Worm (Caenorhabditis elegans) whole organism, late embryonic: ENCODE measurements around the gene eri-9.

Source experiments
- C08G9.2 ChIP-seq: sonication (generic microtip); optimal IDR thresholded peaks from 2 replicates; lab custom pipeline; 2016; ENCODE audit warnings: mild to moderate bottlenecking, missing genetic modification characterization, moderate library complexity, missing compliant biosample characterization
- F13H6.1 ChIP-seq: sonication (generic microtip); optimal IDR thresholded peaks from 2 replicates; lab custom pipeline; 2016; ENCODE audit warnings: missing genetic modification characterization, missing compliant biosample characterization
- K02D7.2 ChIP-seq: sonication (generic microtip); optimal IDR thresholded peaks from 2 replicates; lab custom pipeline; 2017; ENCODE audit warnings: mild to moderate bottlenecking, missing genetic modification characterization, missing compliant biosample characterization
- K09A11.1 ChIP-seq: sonication (generic microtip); optimal IDR thresholded peaks from 2 replicates; lab custom pipeline; 2017; ENCODE audit warnings: antibody characterized with exemption, mild to moderate bottlenecking, missing genetic modification characterization, missing compliant biosample characterization; ENCODE audit not compliant: insufficient read depth
- Y22D7AL.16 ChIP-seq: sonication (generic microtip); optimal IDR thresholded peaks from 2 replicates; lab custom pipeline; 2016; ENCODE audit warnings: missing genetic modification characterization, missing compliant biosample characterization
- ahr-1 ChIP-seq: sonication (generic microtip); optimal IDR thresholded peaks from 2 replicates; lab custom pipeline; 2016; ENCODE audit warnings: missing genetic modification characterization, missing compliant biosample characterization
- ceh-14 ChIP-seq: sonication (generic microtip); optimal IDR thresholded peaks from 2 replicates; lab custom pipeline; 2016; ENCODE audit warnings: missing genotype, missing genetic modification characterization, missing compliant biosample characterization
- ceh-18 ChIP-seq: sonication (generic microtip); optimal IDR thresholded peaks from 2 replicates; lab custom pipeline; 2016; ENCODE audit warnings: missing genetic modification characterization, missing compliant biosample characterization
- ceh-30 ChIP-seq: fragments of 150-350 bp; optimal IDR thresholded peaks from 2 replicates; lab custom pipeline; 2014; ENCODE audit warnings: missing biosample characterization, missing genetic modification characterization
- ceh-31 ChIP-seq: sonication (generic microtip); optimal IDR thresholded peaks from 2 replicates; lab custom pipeline; 2016; ENCODE audit warnings: missing genetic modification characterization, missing compliant biosample characterization
- ceh-34 ChIP-seq: sonication (generic microtip); optimal IDR thresholded peaks from 2 replicates; lab custom pipeline; 2016; ENCODE audit warnings: mild to moderate bottlenecking, missing genetic modification characterization, missing compliant biosample characterization
- ceh-45 ChIP-seq: fragments of 200-800 bp; sonication (Bioruptor generic); IDR thresholded peaks from 2 replicates; pipeline ENCODE4 v1.3.6; 2022; ENCODE audit warnings: missing genetic modification reagents, missing genetic modification characterization, missing compliant biosample characterization
- ceh-6 ChIP-seq: fragments of 200-800 bp; sonication (Bioruptor generic); optimal IDR thresholded peaks from 2 replicates; lab custom pipeline; 2018; ENCODE audit warnings: mild to moderate bottlenecking, missing genetic modification characterization, missing compliant biosample characterization
- dmd-4 ChIP-seq: sonication (generic microtip); optimal IDR thresholded peaks from 2 replicates; lab custom pipeline; 2016; ENCODE audit warnings: borderline replicate concordance, missing genetic modification characterization, missing compliant biosample characterization
- elt-2 ChIP-seq: sonication (generic microtip); optimal IDR thresholded peaks from 2 replicates; lab custom pipeline; 2016; ENCODE audit warnings: missing genetic modification reagents, missing genetic modification characterization, missing compliant biosample characterization
- elt-4 ChIP-seq: sonication (generic microtip); optimal IDR thresholded peaks from 2 replicates; lab custom pipeline; 2016; ENCODE audit warnings: missing genetic modification characterization, missing compliant biosample characterization
- ets-4 ChIP-seq: sonication (generic microtip); optimal IDR thresholded peaks from 2 replicates; lab custom pipeline; 2016; ENCODE audit warnings: missing genetic modification characterization, missing compliant biosample characterization
- eyg-1 ChIP-seq: sonication (generic microtip); optimal IDR thresholded peaks from 2 replicates; lab custom pipeline; 2016; ENCODE audit warnings: missing genotype, missing genetic modification characterization, missing compliant biosample characterization
- fax-1 ChIP-seq: sonication (generic microtip); optimal IDR thresholded peaks from 2 replicates; lab custom pipeline; 2016; ENCODE audit warnings: missing genotype, missing genetic modification characterization, missing compliant biosample characterization
- fkh-6 ChIP-seq: sonication (generic microtip); optimal IDR thresholded peaks from 2 replicates; lab custom pipeline; 2016; ENCODE audit warnings: missing genetic modification characterization, missing compliant biosample characterization
- gmeb-2 ChIP-seq: sonication (generic microtip); optimal IDR thresholded peaks from 2 replicates; lab custom pipeline; 2016; ENCODE audit warnings: missing genetic modification characterization, inconsistent platforms, missing compliant biosample characterization
- hlh-13 ChIP-seq: fragments of 200-800 bp; sonication (Bioruptor generic); optimal IDR thresholded peaks from 2 replicates; lab custom pipeline; 2018; ENCODE audit warnings: mild to moderate bottlenecking, missing genetic modification characterization, missing compliant biosample characterization
- hlh-15 ChIP-seq: sonication (generic microtip); optimal IDR thresholded peaks from 2 replicates; lab custom pipeline; 2016; ENCODE audit warnings: missing genetic modification characterization, missing compliant biosample characterization
- hlh-30 ChIP-seq: sonication (generic microtip); optimal IDR thresholded peaks from 2 replicates; lab custom pipeline; 2017; ENCODE audit warnings: antibody characterized with exemption, missing genetic modification characterization, missing compliant biosample characterization; ENCODE audit not compliant: insufficient read depth
- hlh-8 ChIP-seq: sonication (generic microtip); optimal IDR thresholded peaks from 2 replicates; lab custom pipeline; 2016; ENCODE audit warnings: missing genotype, missing genetic modification characterization, missing compliant biosample characterization
- lim-6 ChIP-seq: sonication (generic microtip); optimal IDR thresholded peaks from 2 replicates; lab custom pipeline; 2016; ENCODE audit warnings: missing genetic modification characterization, missing compliant biosample characterization
- mec-3 ChIP-seq: sonication (generic microtip); optimal IDR thresholded peaks from 2 replicates; lab custom pipeline; 2016; ENCODE audit warnings: borderline replicate concordance, missing genetic modification characterization, missing compliant biosample characterization
- nfya-1 ChIP-seq: sonication (generic microtip); optimal IDR thresholded peaks from 2 replicates; lab custom pipeline; 2017; ENCODE audit warnings: missing genetic modification characterization, mild to moderate bottlenecking, missing compliant biosample characterization, antibody characterized with exemption, moderate library complexity
- nhr-232 ChIP-seq: sonication (generic microtip); optimal IDR thresholded peaks from 2 replicates; lab custom pipeline; 2016; ENCODE audit warnings: missing genetic modification characterization, missing compliant biosample characterization
- npax-4 ChIP-seq: sonication (generic microtip); optimal IDR thresholded peaks from 2 replicates; lab custom pipeline; 2016; ENCODE audit warnings: missing genetic modification characterization, missing compliant biosample characterization
- odd-2 ChIP-seq: sonication (generic microtip); optimal IDR thresholded peaks from 2 replicates; lab custom pipeline; 2017; ENCODE audit warnings: antibody characterized with exemption, mild to moderate bottlenecking, missing genetic modification characterization, missing compliant biosample characterization
- pag-3 ChIP-seq: sonication (generic microtip); optimal IDR thresholded peaks from 2 replicates; lab custom pipeline; 2016; ENCODE audit warnings: missing compliant biosample characterization, missing genetic modification characterization, borderline replicate concordance
- pat-9 ChIP-seq: fragments of 200-800 bp; sonication (Bioruptor generic); optimal IDR thresholded peaks from 2 replicates; lab custom pipeline; 2018; ENCODE audit warnings: mild to moderate bottlenecking, missing genetic modification characterization, moderate library complexity, missing compliant biosample characterization
- pax-1 ChIP-seq: fragments of 150-350 bp; optimal IDR thresholded peaks from 2 replicates; lab custom pipeline; 2014; ENCODE audit warnings: missing biosample characterization, missing genetic modification characterization
- pha-2 ChIP-seq: sonication (generic microtip); optimal IDR thresholded peaks from 2 replicates; lab custom pipeline; 2017; ENCODE audit warnings: mild to moderate bottlenecking, missing genetic modification characterization, missing compliant biosample characterization
- pqm-1 ChIP-seq: sonication (generic microtip); optimal IDR thresholded peaks from 2 replicates; lab custom pipeline; 2016; ENCODE audit warnings: missing genetic modification characterization, missing compliant biosample characterization
- pros-1 ChIP-seq: fragments of 150-350 bp; optimal IDR thresholded peaks from 2 replicates; lab custom pipeline; 2014; ENCODE audit warnings: missing biosample characterization, missing genetic modification reagents, missing genetic modification characterization
- ref-2 ChIP-seq: sonication (generic microtip); optimal IDR thresholded peaks from 2 replicates; lab custom pipeline; 2016; ENCODE audit warnings: missing genetic modification characterization, missing compliant biosample characterization
- rnt-1 ChIP-seq: sonication (generic microtip); optimal IDR thresholded peaks from 2 replicates; lab custom pipeline; 2016; ENCODE audit warnings: missing genetic modification characterization, missing compliant biosample characterization
- sdc-2 ChIP-seq: sonication (generic microtip); optimal IDR thresholded peaks from 2 replicates; lab custom pipeline; 2016; ENCODE audit warnings: missing genotype, missing genetic modification characterization, missing compliant biosample characterization
- sox-2 ChIP-seq: fragments of 200-800 bp; sonication (Bioruptor generic); IDR thresholded peaks from 2 replicates; pipeline ENCODE4 v1.3.6; 2022; ENCODE audit warnings: missing genetic modification reagents, missing genetic modification characterization, missing compliant biosample characterization
- syd-9 ChIP-seq: sonication (generic microtip); optimal IDR thresholded peaks from 2 replicates; lab custom pipeline; 2016; ENCODE audit warnings: mild to moderate bottlenecking, missing genetic modification characterization, moderate library complexity, missing compliant biosample characterization
- tbx-2 ChIP-seq: sonication (generic microtip); optimal IDR thresholded peaks from 2 replicates; lab custom pipeline; 2016; ENCODE audit warnings: missing genetic modification characterization, missing compliant biosample characterization
- tbx-7 ChIP-seq: sonication (generic microtip); optimal IDR thresholded peaks from 2 replicates; lab custom pipeline; 2016; ENCODE audit warnings: missing genotype, missing genetic modification characterization, missing compliant biosample characterization
- unc-3 ChIP-seq, 2 experiments: fragments of 200-800 bp in 1 of 2; sonication (Bioruptor generic) in 1 of 2; sonication (generic microtip) in 1 of 2; conservative IDR thresholded peaks in 1 of 2; optimal IDR thresholded peaks in 1 of 2; 2 replicates each; pipeline versions ENCODE4 v1.3.6 to Lab custom; 2016 to 2022; ENCODE audit warnings: missing compliant biosample characterization in 2 of 2, missing genetic modification characterization in 2 of 2, missing genetic modification reagents in 1 of 2
- unc-42 ChIP-seq: sonication (generic microtip); optimal IDR thresholded peaks from 2 replicates; lab custom pipeline; 2016; ENCODE audit warnings: missing genotype, missing genetic modification characterization, missing compliant biosample characterization
- unc-55 ChIP-seq: sonication (generic microtip); optimal IDR thresholded peaks from 2 replicates; lab custom pipeline; 2017; ENCODE audit warnings: missing biosample characterization, missing genetic modification reagents, missing genetic modification characterization
- unc-86 ChIP-seq: sonication (generic microtip); optimal IDR thresholded peaks from 2 replicates; lab custom pipeline; 2016; ENCODE audit warnings: missing genetic modification characterization, missing compliant biosample characterization
- zip-5 ChIP-seq: sonication (generic microtip); optimal IDR thresholded peaks from 2 replicates; lab custom pipeline; 2016; ENCODE audit warnings: missing genetic modification characterization, missing compliant biosample characterization
- ztf-16 ChIP-seq: sonication (generic microtip); optimal IDR thresholded peaks from 2 replicates; lab custom pipeline; 2017; ENCODE audit warnings: missing genetic modification characterization, missing compliant biosample characterization

eri-9 gene

DNA sequence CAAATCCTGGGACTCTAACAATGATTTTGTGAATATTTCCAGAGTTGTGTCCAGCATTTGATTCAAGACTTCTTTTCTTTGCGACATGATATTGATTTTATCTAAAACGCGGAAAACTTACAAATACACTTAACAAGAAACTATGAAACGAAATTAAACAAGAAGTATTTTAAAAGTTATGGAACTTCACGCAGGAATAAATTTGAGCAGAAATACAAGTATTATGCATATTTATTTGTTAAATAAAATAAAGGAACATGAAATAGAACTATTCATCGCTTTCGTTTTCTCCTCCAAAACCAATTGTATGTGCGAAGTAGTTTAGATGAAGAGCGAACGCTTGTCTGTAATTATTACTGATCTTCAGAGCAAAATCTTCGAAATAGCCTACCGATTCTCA lies 28.5 kb upstream of the eri-9 start, which contains the start of gene kbp-2:
Gene kbp-2, minus strand, starts transcription at position 101 of the 400 bp plus-strand sequence.
- TF ChIP-seq rnt-1 (tag; lab: Kevin White, UChicago) (no peak), ceh-18 (no peak), ceh-34 (no peak), elt-2 (tag; lab: Kevin White, UChicago) (no peak), hlh-13 (no peak), hlh-8 (no peak)
- TF ChIP-seq, all 69 proteins: peak for 0

DNA sequence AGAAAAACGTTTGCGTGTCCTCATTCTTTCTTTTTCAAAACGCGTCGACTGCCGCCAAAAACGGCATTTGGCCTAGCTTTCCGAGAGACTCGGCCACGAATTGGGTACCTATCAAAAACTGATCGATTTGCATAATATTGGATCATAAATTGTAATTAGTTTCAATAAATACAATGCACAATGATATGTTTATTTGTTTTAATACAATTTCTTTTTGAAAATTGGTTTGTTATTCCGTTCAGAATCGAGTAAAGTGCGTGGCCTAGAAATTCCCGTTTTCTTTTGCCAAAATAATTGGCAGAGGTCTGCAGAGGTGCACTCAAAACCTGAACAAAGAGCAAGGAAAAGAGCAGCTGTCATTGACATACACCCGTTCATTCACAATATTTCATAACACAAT lies 26.8 kb upstream of the eri-9 start, which contains the start of gene F26F4.8:
Gene F26F4.8, minus strand, starts transcription at position 69 of the 400 bp plus-strand sequence.
- TF ChIP-seq tbx-7 (tag; lab: Kevin White, UChicago) (peak; percentile 85), ahr-1 (tag; lab: Kevin White, UChicago) (peak; percentile 24), nhr-232 (tag; lab: Kevin White, UChicago) (no peak), ceh-34 (peak; percentile 15), unc-55 (GFP tag; lab: Kevin White, UChicago) (no peak), odd-2 (tag; lab: Kevin White, UChicago) (no peak), hlh-15 (tag; lab: Kevin White, UChicago) (no peak), rnt-1 (tag; lab: Kevin White, UChicago) (peak; percentile 46), tbx-2 (tag; lab: Kevin White, UChicago) (peak; percentile 85), fkh-6 (peak; percentile 40), unc-86 (peak; percentile 10), syd-9 (no peak), ceh-14 (tag; lab: Kevin White, UChicago) (peak; percentile 14), elt-2 (tag; lab: Kevin White, UChicago) (peak; percentile 62), K09A11.1 (tag; lab: Kevin White, UChicago) (no peak), gmeb-2 (tag; lab: Kevin White, UChicago) (no peak), ref-2 (peak; percentile 51), Y22D7AL.16 (tag; lab: Kevin White, UChicago) (no peak), pag-3 (tag; lab: Kevin White, UChicago) (no peak), pros-1 (no peak), ceh-6 (GFP tag; lab: Kevin White, UChicago) (no peak), ztf-16 (tag; lab: Kevin White, UChicago) (peak; percentile 1), hlh-30 (tag; lab: Kevin White, UChicago) (no peak), zip-5 (tag; lab: Kevin White, UChicago) (peak; percentile 75), C08G9.2 (tag; lab: Kevin White, UChicago) (peak; percentile 90), ceh-45 (GFP tag; lab: Robert Waterston, UW) (no peak), pha-2 (tag; lab: Kevin White, UChicago) (no peak), F13H6.1 (tag; lab: Kevin White, UChicago) (peak; percentile 37), pqm-1 (tag; lab: Kevin White, UChicago) (no peak), unc-42 (tag; lab: Kevin White, UChicago) (peak; percentile 20), ceh-18 (peak; percentile 6), lim-6 (peak; percentile 43), ets-4 (tag; lab: Kevin White, UChicago) (peak; percentile 88), pat-9 (tag; lab: Kevin White, UChicago) (no peak), pax-1 (tag; lab: Kevin White, UChicago) (no peak), mec-3 (tag; lab: Kevin White, UChicago) (peak; percentile 79), dmd-4 (tag; lab: Kevin White, UChicago) (no peak), sdc-2 (peak; percentile 54), ceh-31 (peak; percentile 92), npax-4 (no peak), ceh-30 (no peak), sox-2 (GFP tag; lab: Robert Waterston, UW) (no peak), nfya-1 (tag; lab: Kevin White, UChicago) (no peak), K02D7.2 (no peak), eyg-1 (tag; lab: Kevin White, UChicago) (peak; percentile 7), fax-1 (peak; percentile 51), elt-4 (tag; lab: Kevin White, UChicago) (no peak), hlh-8 (peak; percentile 89), unc-3 (GFP tag; conservative IDR thresholded peaks at IDR 0.05; lab: Robert Waterston, UW) (no peak), unc-3 (tag; optimal IDR thresholded peaks at IDR 0.05; lab: Kevin White, UChicago) (no peak)
